Worm (Caenorhabditis elegans) whole organism, mixed stage, embryonic: ENCODE results near the gene ttr-35.
A peak's percentile ranks its signal among the peaks of the same experiment; 100 is the strongest.

ENCODE experiments used
- M03D4.4 ChIP-seq: sonication (generic microtip); optimal IDR thresholded peaks from 2 replicates; lab custom pipeline; 2017; ENCODE audit warnings: mild to moderate bottlenecking, missing genetic modification characterization, missing compliant biosample characterization
- bed-3 ChIP-seq: fragments of 200-800 bp; sonication (Bioruptor generic); optimal IDR thresholded peaks from 3 replicates; lab custom pipeline; 2018; ENCODE audit warnings: mild to moderate bottlenecking, missing genetic modification characterization, moderate library complexity, missing compliant biosample characterization
- blmp-1 ChIP-seq: fragments of 150-350 bp; optimal IDR thresholded peaks from 2 replicates; lab custom pipeline; 2014; ENCODE audit warnings: missing biosample characterization, missing genetic modification characterization
- ceh-39 ChIP-seq: fragments of 150-350 bp; optimal IDR thresholded peaks from 2 replicates; lab custom pipeline; 2014; ENCODE audit warnings: missing biosample characterization, missing genetic modification characterization
- ceh-43 ChIP-seq: fragments of 200-800 bp; sonication (Bioruptor generic); optimal IDR thresholded peaks from 2 replicates; lab custom pipeline; 2018; ENCODE audit warnings: mild to moderate bottlenecking, missing genetic modification characterization, moderate library complexity, missing compliant biosample characterization
- ceh-83 ChIP-seq: fragments of 200-800 bp; sonication (Bioruptor generic); optimal IDR thresholded peaks from 2 replicates; lab custom pipeline; 2018; ENCODE audit warnings: mild to moderate bottlenecking, missing genetic modification characterization, missing compliant biosample characterization
- ces-1 ChIP-seq: fragments of 150-350 bp; optimal IDR thresholded peaks from 2 replicates; lab custom pipeline; 2014; ENCODE audit warnings: missing biosample characterization, missing genetic modification reagents, missing genetic modification characterization
- cnd-1 ChIP-seq: fragments of 200-800 bp; sonication (Bioruptor generic); optimal IDR thresholded peaks from 2 replicates; lab custom pipeline; 2018; ENCODE audit warnings: mild to moderate bottlenecking, missing genetic modification characterization, missing compliant biosample characterization
- drap-1 ChIP-seq: fragments of 200-800 bp; sonication (Bioruptor generic); optimal IDR thresholded peaks from 3 replicates; lab custom pipeline; 2018; ENCODE audit warnings: mild to moderate bottlenecking, missing genetic modification characterization, missing compliant biosample characterization
- elt-1 ChIP-seq: sonication (generic microtip); optimal IDR thresholded peaks from 2 replicates; lab custom pipeline; 2017; ENCODE audit warnings: missing genetic modification characterization, mild to moderate bottlenecking, missing compliant biosample characterization, antibody characterized with exemption, moderate library complexity, borderline replicate concordance; ENCODE audit not compliant: insufficient read depth
- elt-3 ChIP-seq: fragments of 150-350 bp; optimal IDR thresholded peaks from 2 replicates; lab custom pipeline; 2014; ENCODE audit warnings: missing biosample characterization, missing genetic modification characterization
- flh-1 ChIP-seq: fragments of 200-800 bp; sonication (Bioruptor generic); optimal IDR thresholded peaks from 2 replicates; lab custom pipeline; 2018; ENCODE audit warnings: mild to moderate bottlenecking, missing genetic modification characterization, moderate library complexity, missing compliant biosample characterization
- ham-2 ChIP-seq: fragments of 200-800 bp; sonication (Bioruptor generic); optimal IDR thresholded peaks from 2 replicates; lab custom pipeline; 2018; ENCODE audit warnings: mild to moderate bottlenecking, missing genetic modification characterization, missing compliant biosample characterization
- hlh-1 ChIP-seq: fragments of 150-350 bp; optimal IDR thresholded peaks from 2 replicates; lab custom pipeline; 2014; ENCODE audit warnings: missing biosample characterization, missing genetic modification reagents, missing genetic modification characterization
- lin-13 ChIP-seq: fragments of 150-350 bp; optimal IDR thresholded peaks from 2 replicates; lab custom pipeline; 2014; ENCODE audit warnings: missing biosample characterization, missing genetic modification characterization
- lin-32 ChIP-seq: fragments of 200-800 bp; sonication (Bioruptor generic); optimal IDR thresholded peaks from 2 replicates; lab custom pipeline; 2018; ENCODE audit warnings: mild to moderate bottlenecking, missing genetic modification characterization, missing compliant biosample characterization
- mab-5 ChIP-seq: fragments of 150-350 bp; optimal IDR thresholded peaks from 2 replicates; lab custom pipeline; 2014; ENCODE audit warnings: missing biosample characterization, missing genetic modification characterization
- mep-1 ChIP-seq: fragments of 150-350 bp; optimal IDR thresholded peaks from 2 replicates; lab custom pipeline; 2017; ENCODE audit warnings: missing biosample characterization, missing genetic modification reagents, missing genetic modification characterization, inconsistent platforms
- mls-2 ChIP-seq: sonication (generic microtip); optimal IDR thresholded peaks from 2 replicates; lab custom pipeline; 2016; ENCODE audit warnings: mild to moderate bottlenecking, missing genetic modification characterization, moderate library complexity, missing compliant biosample characterization
- nhr-12 ChIP-seq: fragments of 150-350 bp; optimal IDR thresholded peaks from 2 replicates; lab custom pipeline; 2014; ENCODE audit warnings: missing biosample characterization, missing genetic modification characterization
- nhr-2 ChIP-seq: fragments of 150-350 bp; optimal IDR thresholded peaks from 2 replicates; lab custom pipeline; 2014; ENCODE audit warnings: missing biosample characterization, missing genetic modification characterization
- nhr-237 ChIP-seq: fragments of 150-350 bp; optimal IDR thresholded peaks from 2 replicates; lab custom pipeline; 2014; ENCODE audit warnings: missing biosample characterization, missing genetic modification characterization
- nhr-28 ChIP-seq: fragments of 150-350 bp; optimal IDR thresholded peaks from 2 replicates; lab custom pipeline; 2014; ENCODE audit warnings: missing biosample characterization, missing genetic modification characterization
- nhr-76 ChIP-seq: sonication (generic microtip); optimal IDR thresholded peaks from 2 replicates; lab custom pipeline; 2017; ENCODE audit warnings: missing biosample characterization, missing genetic modification characterization
- pha-4 ChIP-seq: fragments of 150-350 bp; optimal IDR thresholded peaks from 2 replicates; lab custom pipeline; 2018; ENCODE audit warnings: missing biosample characterization, missing genetic modification reagents, missing genetic modification characterization
- sem-2 ChIP-seq: fragments of 200-800 bp; sonication (Bioruptor generic); optimal IDR thresholded peaks from 2 replicates; lab custom pipeline; 2018; ENCODE audit warnings: mild to moderate bottlenecking, missing genetic modification characterization, missing compliant biosample characterization
- snpc-4 ChIP-seq: fragments of 150-350 bp; optimal IDR thresholded peaks from 2 replicates; lab custom pipeline; 2014; ENCODE audit warnings: missing biosample characterization, missing genetic modification characterization
- sptf-1 ChIP-seq: sonication (generic microtip); optimal IDR thresholded peaks from 2 replicates; lab custom pipeline; 2017; ENCODE audit warnings: mild to moderate bottlenecking, missing genetic modification characterization, moderate library complexity, missing compliant biosample characterization
- tbx-8 ChIP-seq: fragments of 200-800 bp; sonication (Bioruptor generic); optimal IDR thresholded peaks from 2 replicates; lab custom pipeline; 2018; ENCODE audit warnings: mild to moderate bottlenecking, missing genetic modification characterization, moderate library complexity, missing compliant biosample characterization
- unc-120 ChIP-seq: sonication (generic microtip); optimal IDR thresholded peaks from 2 replicates; lab custom pipeline; 2017; ENCODE audit warnings: missing genetic modification characterization, missing compliant biosample characterization; ENCODE audit not compliant: poor library complexity, severe bottlenecking
- unc-39 ChIP-seq: fragments of 150-350 bp; optimal IDR thresholded peaks from 2 replicates; lab custom pipeline; 2014; ENCODE audit warnings: missing biosample characterization, missing genetic modification characterization
- unc-62 ChIP-seq: fragments of 150-350 bp; optimal IDR thresholded peaks from 2 replicates; lab custom pipeline; 2014; ENCODE audit warnings: missing biosample characterization, missing genetic modification reagents, missing genetic modification characterization
- zip-8 ChIP-seq: fragments of 150-350 bp; optimal IDR thresholded peaks from 2 replicates; lab custom pipeline; 2014; ENCODE audit warnings: missing biosample characterization, missing genetic modification characterization
- ztf-11 ChIP-seq: fragments of 150-350 bp; optimal IDR thresholded peaks from 2 replicates; lab custom pipeline; 2014; ENCODE audit warnings: missing biosample characterization, missing genetic modification characterization

ttr-35 gene

ce11 chrX:6505008-6505407 is 7.1 kb upstream of the ttr-35 start, which contains the start of gene cdf-1:
TSS of gene cdf-1 (minus strand) at chrX:6505143.
- TF ChIP-seq nhr-237 (tag; lab: Kevin White, UChicago) (no peak), lin-32 (no peak), pha-4 (tag; lab: Kevin White, UChicago) (no peak), nhr-76 (tag; lab: Kevin White, UChicago) (no peak), snpc-4 (tag; lab: Kevin White, UChicago) (no peak), ces-1 (GFP tag; lab: Kevin White, UChicago) (peak; percentile 29), ham-2 (no peak), nhr-12 (no peak), ceh-43 (GFP tag; lab: Kevin White, UChicago) (no peak), mep-1 (tag; lab: Kevin White, UChicago) (peak; percentile 22), unc-62 (GFP tag; lab: Kevin White, UChicago) (no peak), unc-39 (no peak), zip-8 (tag; lab: Kevin White, UChicago) (no peak), mls-2 (tag; lab: Kevin White, UChicago) (no peak), lin-13 (tag; lab: Kevin White, UChicago) (no peak), flh-1 (GFP tag; lab: Kevin White, UChicago) (no peak), nhr-2 (tag; lab: Kevin White, UChicago) (no peak), ceh-83 (GFP tag; lab: Kevin White, UChicago) (no peak), elt-3 (no peak), M03D4.4 (no peak), hlh-1 (tag; lab: Kevin White, UChicago) (no peak), nhr-28 (tag; lab: Kevin White, UChicago) (no peak), mab-5 (tag; lab: Kevin White, UChicago) (no peak), drap-1 (GFP tag; lab: Kevin White, UChicago) (peak; percentile 23), sptf-1 (tag; lab: Kevin White, UChicago) (peak; percentile 42), tbx-8 (GFP tag; lab: Kevin White, UChicago) (no peak)

- no peak for TF ChIP-seq nhr-76 (tag; lab: Kevin White, UChicago)
- no peak for TF ChIP-seq unc-120 (tag; lab: Kevin White, UChicago)
- TF ChIP-seq ceh-43 (GFP tag; lab: Kevin White, UChicago) = no peak
- no peak for TF ChIP-seq snpc-4 (tag; lab: Kevin White, UChicago)
- no peak for TF ChIP-seq flh-1 (GFP tag; lab: Kevin White, UChicago)
- TF ChIP-seq ztf-11 = no peak
- TF ChIP-seq unc-39 = no peak
Measured at ce11 chrX:6505662-6506061, 6.4 kb upstream of the ttr-35 start, which contains the start of gene glr-8. TSS of gene glr-8 (plus strand) at chrX:6505980.

- TF ChIP-seq ceh-43 (GFP tag; lab: Kevin White, UChicago) (no peak), lin-13 (tag; lab: Kevin White, UChicago) (no peak), ceh-39 (no peak), hlh-1 (tag; lab: Kevin White, UChicago) (peak; percentile 51)
Measured at ce11 chrX:6507734-6508133, 4.4 kb upstream of the ttr-35 start.

DNA sequence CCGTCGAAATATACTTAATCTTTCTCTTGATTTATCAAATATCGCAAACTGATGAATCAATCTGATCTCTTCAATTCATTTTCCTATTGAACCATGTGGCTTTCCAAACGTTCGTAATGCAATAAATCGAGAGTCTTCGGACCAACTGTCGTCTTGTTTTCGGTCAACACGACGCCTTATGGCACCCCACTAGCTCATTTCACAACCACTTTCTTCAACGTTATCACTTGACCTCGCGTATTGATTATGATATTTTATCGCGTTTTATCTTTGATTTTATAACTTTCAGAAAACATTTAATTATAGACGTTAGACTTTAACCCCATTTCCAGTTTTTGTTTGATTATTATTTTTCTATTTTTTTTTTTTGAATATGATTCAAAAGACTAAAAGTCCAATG is 2.3 kb upstream of the ttr-35 start:
- peak; percentile 73 for TF ChIP-seq unc-120 (tag; lab: Kevin White, UChicago)
- no peak for TF ChIP-seq blmp-1 (tag; lab: Kevin White, UChicago)
- peak; percentile 69 for TF ChIP-seq unc-62 (GFP tag; lab: Kevin White, UChicago)
- no peak for TF ChIP-seq lin-32
- TF ChIP-seq M03D4.4 = no peak
- peak; percentile 98 for TF ChIP-seq hlh-1 (tag; lab: Kevin White, UChicago)

ce11 chrX:6510627-6511026 is 1.5 kb upstream of the ttr-35 start, which contains the start of gene ttr-36:
TSS of gene ttr-36 (plus strand) at chrX:6510927.
- TF ChIP-seq mep-1 (tag; lab: Kevin White, UChicago) = no peak
- TF ChIP-seq ztf-11 = no peak
- no peak for TF ChIP-seq sptf-1 (tag; lab: Kevin White, UChicago)
- TF ChIP-seq flh-1 (GFP tag; lab: Kevin White, UChicago) = no peak
- TF ChIP-seq cnd-1 (tag; lab: Kevin White, UChicago) = no peak
- no peak for TF ChIP-seq nhr-237 (tag; lab: Kevin White, UChicago)
- TF ChIP-seq zip-8 (tag; lab: Kevin White, UChicago) = no peak
- TF ChIP-seq drap-1 (GFP tag; lab: Kevin White, UChicago) = no peak
- no peak for TF ChIP-seq elt-1 (tag; lab: Kevin White, UChicago)
- no peak for TF ChIP-seq elt-3
- TF ChIP-seq ceh-43 (GFP tag; lab: Kevin White, UChicago) = no peak
- TF ChIP-seq blmp-1 (tag; lab: Kevin White, UChicago) = no peak
- TF ChIP-seq snpc-4 (tag; lab: Kevin White, UChicago) = no peak
- TF ChIP-seq unc-62 (GFP tag; lab: Kevin White, UChicago) = no peak
- TF ChIP-seq ceh-39 = no peak
- TF ChIP-seq ces-1 (GFP tag; lab: Kevin White, UChicago) = no peak
- no peak for TF ChIP-seq nhr-12
- no peak for TF ChIP-seq ceh-83 (GFP tag; lab: Kevin White, UChicago)
- TF ChIP-seq sem-2 (GFP tag; lab: Kevin White, UChicago) = no peak
- no peak for TF ChIP-seq bed-3 (GFP tag; lab: Kevin White, UChicago)
